Worm (Caenorhabditis elegans): ENCODE data around the gene Y53F4B.62.

The Y53F4B.62 gene

DNA sequence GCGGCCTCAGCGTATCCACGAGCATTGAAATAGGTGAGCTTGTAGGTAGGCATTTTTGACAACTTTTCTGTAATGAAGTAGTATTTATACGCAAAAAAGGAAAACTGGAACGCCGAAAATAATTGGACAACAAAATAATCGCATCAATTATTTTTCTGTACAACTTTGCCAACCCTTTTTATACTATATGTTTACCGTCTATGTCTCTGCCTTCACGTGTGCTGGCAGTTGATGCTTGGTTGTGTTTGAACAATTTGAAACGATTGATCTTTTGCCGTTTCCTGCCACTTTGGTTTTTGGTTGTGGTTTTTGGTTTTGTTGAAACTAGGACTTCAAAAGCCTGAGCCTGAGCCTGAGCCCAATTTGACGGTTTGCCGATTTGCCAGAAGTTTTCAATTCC lies 36.9 kb upstream of the Y53F4B.62 start, which contains the start of gene gst-28:
TSS of gene gst-28 (minus strand) at position 238 of the 400 bp plus-strand sequence.
- TF ChIP-seq hmbx-1 (tag; optimal IDR thresholded peaks at IDR 0.05) (no peak), F13C5.2 (tag; optimal IDR thresholded peaks at IDR 0.05) (no peak), aly-1 (tag; optimal IDR thresholded peaks at IDR 0.05) (no peak), sea-1 (GFP tag; conservative IDR thresholded peaks at IDR 0.05) (no peak), hnd-1 (tag; optimal IDR thresholded peaks at IDR 0.05) (no peak), ceh-36 (tag; optimal IDR thresholded peaks at IDR 0.05) (no peak), flt-1 (GFP tag; IDR thresholded peaks at IDR 0.05) (no peak)

DNA sequence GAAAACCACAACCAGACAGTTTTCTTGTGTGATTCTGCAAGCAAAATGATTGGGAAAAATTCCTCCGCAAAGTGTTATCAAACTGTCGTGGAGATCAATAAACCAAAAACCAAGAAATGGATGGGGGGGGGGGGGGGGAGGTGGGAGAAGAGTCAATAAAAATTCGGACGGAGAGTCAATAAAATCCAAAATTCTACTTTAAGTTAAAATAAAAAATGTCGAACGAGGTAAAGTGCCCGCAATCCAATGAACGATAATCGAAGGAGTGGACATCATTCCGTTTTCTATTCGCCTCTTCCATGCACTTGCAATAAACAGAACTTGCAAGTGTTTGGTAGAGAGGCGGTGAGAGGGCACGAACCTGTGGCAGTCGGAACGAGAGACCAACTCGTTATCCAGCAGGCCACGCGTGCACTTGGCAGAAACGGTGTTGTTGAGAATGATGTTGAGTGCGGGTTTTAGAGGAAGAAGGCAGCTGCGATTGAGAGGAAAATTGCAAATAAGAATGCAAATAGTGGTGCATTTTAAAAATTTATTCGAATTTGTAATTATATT lies 35.3 kb upstream of the Y53F4B.62 start, which contains the start of gene gst-27:
TSS of gene gst-27 (minus strand) at position 51 of the 555 bp plus-strand sequence.
- TF ChIP-seq scrt-1 (GFP tag; IDR thresholded peaks at IDR 0.05) (peak; percentile 91), hnd-1 (tag; optimal IDR thresholded peaks at IDR 0.05) (peak; percentile 79), hmbx-1 (tag; optimal IDR thresholded peaks at IDR 0.05) (peak; percentile 43), hmg-4 (GFP tag; optimal IDR thresholded peaks at IDR 0.05) (peak; percentile 92), tra-4 (tag; optimal IDR thresholded peaks at IDR 0.05) (peak; percentile 33), pes-1 (GFP tag; IDR thresholded peaks at IDR 0.05) (peak; percentile 88), tbx-11 (GFP tag; IDR thresholded peaks at IDR 0.05) (peak; percentile 86), tbx-37 (GFP tag; conservative IDR thresholded peaks at IDR 0.05) (peak; percentile 75), sea-1 (GFP tag; conservative IDR thresholded peaks at IDR 0.05) (peak; percentile 86), B0310.2 (tag; optimal IDR thresholded peaks at IDR 0.05) (peak; percentile 76), aly-1 (tag; optimal IDR thresholded peaks at IDR 0.05) (peak; percentile 82), ceh-13 (GFP tag; optimal IDR thresholded peaks at IDR 0.05) (peak; percentile 75), F13C5.2 (tag; optimal IDR thresholded peaks at IDR 0.05) (peak; percentile 92), ama-1 (optimal IDR thresholded peaks at IDR 0.05) (no peak), ceh-36 (tag; optimal IDR thresholded peaks at IDR 0.05) (peak; percentile 81), ets-7 (tag; optimal IDR thresholded peaks at IDR 0.05) (peak; percentile 65), flt-1 (GFP tag; IDR thresholded peaks at IDR 0.05) (peak; percentile 90)

DNA sequence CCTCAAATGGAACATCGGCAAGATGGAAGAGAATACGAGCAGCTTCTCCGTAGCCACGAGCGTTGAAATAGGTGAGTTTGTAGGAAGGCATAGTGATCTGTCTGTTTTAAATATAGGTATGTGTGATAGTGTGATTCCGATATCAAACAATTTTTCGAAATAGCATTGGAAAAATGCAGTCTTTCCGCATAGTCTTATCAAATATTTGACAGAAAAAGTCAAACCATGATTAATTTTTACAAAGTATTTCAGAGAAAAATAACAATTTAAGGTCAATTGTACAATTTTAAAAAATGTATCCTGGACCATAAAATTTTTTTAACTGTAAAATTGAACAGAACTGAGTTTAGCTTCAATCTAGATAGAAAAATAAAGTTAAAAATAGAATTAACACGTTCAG lies 34.0 kb upstream of the Y53F4B.62 start, which contains the start of gene gst-26:
TSS of gene gst-26 (minus strand) at position 101 of the 400 bp plus-strand sequence.
- TF ChIP-seq hnd-1 (tag; optimal IDR thresholded peaks at IDR 0.05): no peak
- no peak for TF ChIP-seq ceh-36 (tag; optimal IDR thresholded peaks at IDR 0.05)
- TF ChIP-seq hmg-4 (GFP tag; optimal IDR thresholded peaks at IDR 0.05): no peak
- TF ChIP-seq B0310.2 (tag; optimal IDR thresholded peaks at IDR 0.05): no peak
- TF ChIP-seq F13C5.2 (tag; optimal IDR thresholded peaks at IDR 0.05): no peak
- no peak for TF ChIP-seq pes-1 (GFP tag; IDR thresholded peaks at IDR 0.05)
- TF ChIP-seq scrt-1 (GFP tag; IDR thresholded peaks at IDR 0.05): no peak
- TF ChIP-seq hmbx-1 (tag; optimal IDR thresholded peaks at IDR 0.05): no peak
- no peak for TF ChIP-seq aly-1 (tag; optimal IDR thresholded peaks at IDR 0.05)
- no peak for TF ChIP-seq tra-4 (tag; optimal IDR thresholded peaks at IDR 0.05)
- TF ChIP-seq tbx-11 (GFP tag; IDR thresholded peaks at IDR 0.05): no peak
- TF ChIP-seq tbx-37 (GFP tag; conservative IDR thresholded peaks at IDR 0.05): no peak
- no peak for TF ChIP-seq sea-1 (GFP tag; conservative IDR thresholded peaks at IDR 0.05)
- TF ChIP-seq flt-1 (GFP tag; IDR thresholded peaks at IDR 0.05): no peak
- no peak for TF ChIP-seq ama-1 (optimal IDR thresholded peaks at IDR 0.05)
- TF ChIP-seq ets-7 (tag; optimal IDR thresholded peaks at IDR 0.05): no peak
- TF ChIP-seq ceh-13 (GFP tag; optimal IDR thresholded peaks at IDR 0.05): no peak

DNA sequence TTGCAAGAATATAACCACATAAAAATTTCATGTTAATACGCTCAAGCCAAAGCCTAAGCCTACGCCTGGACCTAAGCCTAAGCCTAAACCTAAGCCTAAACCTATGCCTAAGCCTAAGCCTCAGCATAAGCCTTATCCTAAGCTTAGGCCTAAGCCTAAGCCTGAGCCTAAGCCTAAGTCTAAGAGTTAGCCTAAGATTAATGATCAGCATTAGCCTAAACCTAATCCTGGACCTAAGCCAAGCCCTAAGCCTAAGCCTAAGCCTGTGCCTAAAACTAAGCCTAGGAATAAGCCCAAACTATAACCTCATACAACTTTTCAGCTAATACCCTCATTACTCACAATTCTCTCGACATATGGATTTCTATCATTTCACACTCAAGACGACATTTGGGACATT lies 28.0 kb upstream of the Y53F4B.62 start:
- TF ChIP-seq ceh-36 (tag; optimal IDR thresholded peaks at IDR 0.05) (peak; percentile 82), tra-4 (tag; optimal IDR thresholded peaks at IDR 0.05) (no peak), tbx-11 (GFP tag; IDR thresholded peaks at IDR 0.05) (no peak)

DNA sequence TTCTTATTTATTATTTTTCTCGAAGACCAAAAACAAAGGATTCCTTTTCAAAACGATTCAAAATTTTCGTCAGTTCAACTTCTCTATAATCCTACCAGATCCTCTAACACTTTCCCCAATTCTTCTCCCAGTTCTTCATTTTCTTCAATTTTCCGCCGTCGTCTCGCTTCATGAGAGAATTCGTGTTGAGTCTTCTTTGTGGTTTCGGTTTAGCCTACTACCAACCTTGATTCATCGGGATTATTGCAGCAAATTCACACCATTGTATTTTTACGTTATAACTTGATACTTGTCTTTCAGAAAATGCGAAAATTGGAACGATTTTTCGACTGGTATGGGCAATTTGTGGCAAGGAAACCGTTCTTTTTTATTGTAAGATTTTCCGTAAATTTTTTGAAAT lies 27.5 kb upstream of the Y53F4B.62 start, which contains the start of gene ptr-20:
TSS of gene ptr-20 (plus strand) at position 301 of the 400 bp plus-strand sequence.
- no peak for TF ChIP-seq tra-4 (tag; optimal IDR thresholded peaks at IDR 0.05)
- no peak for TF ChIP-seq pes-1 (GFP tag; IDR thresholded peaks at IDR 0.05)
- TF ChIP-seq scrt-1 (GFP tag; IDR thresholded peaks at IDR 0.05): no peak
- TF ChIP-seq ama-1 (optimal IDR thresholded peaks at IDR 0.05): no peak
- no peak for TF ChIP-seq ceh-13 (GFP tag; optimal IDR thresholded peaks at IDR 0.05)
- no peak for TF ChIP-seq aly-1 (tag; optimal IDR thresholded peaks at IDR 0.05)
- TF ChIP-seq ets-7 (tag; optimal IDR thresholded peaks at IDR 0.05): no peak
- no peak for TF ChIP-seq ceh-36 (tag; optimal IDR thresholded peaks at IDR 0.05)
- TF ChIP-seq hmbx-1 (tag; optimal IDR thresholded peaks at IDR 0.05): no peak

DNA sequence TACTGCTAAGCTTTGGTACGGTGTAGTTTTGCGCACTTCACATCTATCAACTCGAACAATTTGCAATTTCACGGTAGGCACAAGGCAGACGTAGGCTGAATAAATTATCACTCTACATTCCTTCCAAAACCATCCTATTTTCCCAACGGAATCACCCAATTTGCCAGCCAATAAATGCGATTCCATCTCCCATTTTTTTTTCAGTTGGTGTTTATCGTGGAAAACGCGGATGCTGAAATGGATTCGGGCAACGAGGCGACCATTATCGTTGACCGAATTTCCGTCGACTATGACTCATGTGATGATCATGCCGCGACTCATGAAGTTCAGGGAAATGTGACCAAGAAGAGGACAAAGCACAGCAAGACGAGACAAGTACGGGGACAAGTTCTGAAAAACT lies 18.0 kb upstream of the Y53F4B.62 start:
- TF ChIP-seq flt-1 (GFP tag; IDR thresholded peaks at IDR 0.05): no peak
- TF ChIP-seq tbx-11 (GFP tag; IDR thresholded peaks at IDR 0.05): no peak
- no peak for TF ChIP-seq ceh-36 (tag; optimal IDR thresholded peaks at IDR 0.05)
- TF ChIP-seq ama-1 (optimal IDR thresholded peaks at IDR 0.05): no peak
- TF ChIP-seq tra-4 (tag; optimal IDR thresholded peaks at IDR 0.05): no peak
- TF ChIP-seq ets-7 (tag; optimal IDR thresholded peaks at IDR 0.05): no peak
- TF ChIP-seq aly-1 (tag; optimal IDR thresholded peaks at IDR 0.05): no peak
- TF ChIP-seq hmbx-1 (tag; optimal IDR thresholded peaks at IDR 0.05): no peak
- no peak for TF ChIP-seq scrt-1 (GFP tag; IDR thresholded peaks at IDR 0.05)
- no peak for TF ChIP-seq hmg-4 (GFP tag; optimal IDR thresholded peaks at IDR 0.05)
- TF ChIP-seq B0310.2 (tag; optimal IDR thresholded peaks at IDR 0.05): no peak
- no peak for TF ChIP-seq ceh-13 (GFP tag; optimal IDR thresholded peaks at IDR 0.05)
- no peak for TF ChIP-seq tbx-37 (GFP tag; conservative IDR thresholded peaks at IDR 0.05)
- no peak for TF ChIP-seq F13C5.2 (tag; optimal IDR thresholded peaks at IDR 0.05)
- TF ChIP-seq hnd-1 (tag; optimal IDR thresholded peaks at IDR 0.05): no peak
- TF ChIP-seq sea-1 (GFP tag; conservative IDR thresholded peaks at IDR 0.05): no peak
- no peak for TF ChIP-seq pes-1 (GFP tag; IDR thresholded peaks at IDR 0.05)

DNA sequence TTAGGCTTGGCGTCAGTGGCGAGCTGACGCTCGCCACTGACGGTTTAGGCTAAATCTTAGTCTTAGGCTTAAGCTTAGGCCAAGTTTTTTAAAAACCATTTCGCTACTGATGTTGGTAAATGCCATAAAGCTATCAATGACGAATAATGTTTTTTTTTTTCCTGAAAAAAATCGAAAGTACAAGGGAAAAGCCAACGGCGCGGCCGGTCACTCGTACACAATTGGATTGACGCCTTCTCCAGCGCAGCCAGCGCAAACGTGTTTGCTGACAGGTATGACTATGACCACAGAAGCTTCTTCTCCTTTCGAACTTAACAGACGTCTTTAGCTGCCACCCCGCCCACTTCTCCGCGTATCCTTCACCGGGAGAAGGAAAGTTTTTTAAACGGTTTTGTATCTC lies 15.2 kb upstream of the Y53F4B.62 start, which contains the start of gene Y53F4B.27:
TSS of gene Y53F4B.27 (plus strand) at position 301 of the 400 bp plus-strand sequence.
- TF ChIP-seq F13C5.2 (tag; optimal IDR thresholded peaks at IDR 0.05) (no peak), ceh-36 (tag; optimal IDR thresholded peaks at IDR 0.05) (no peak), scrt-1 (GFP tag; IDR thresholded peaks at IDR 0.05) (no peak), tbx-11 (GFP tag; IDR thresholded peaks at IDR 0.05) (no peak), pes-1 (GFP tag; IDR thresholded peaks at IDR 0.05) (no peak), hmg-4 (GFP tag; optimal IDR thresholded peaks at IDR 0.05) (no peak), hmbx-1 (tag; optimal IDR thresholded peaks at IDR 0.05) (no peak), tbx-37 (GFP tag; conservative IDR thresholded peaks at IDR 0.05) (no peak)

All from whole organism, early embryonic.